Worm (Caenorhabditis elegans) whole organism, L2 larva: Measurements from ENCODE around the gene F59B1.4.
A peak's percentile ranks its signal among the peaks of the same experiment; 100 is the strongest.

Experiments used
- alr-1 ChIP-seq: fragments of 150-350 bp; optimal IDR thresholded peaks from 2 replicates; lab custom pipeline; 2014; ENCODE audit warnings: missing biosample characterization, missing genetic modification characterization
- ceh-82 ChIP-seq: fragments of 150-350 bp; optimal IDR thresholded peaks from 2 replicates; lab custom pipeline; 2014; ENCODE audit warnings: missing biosample characterization, missing genetic modification characterization
- lin-13 ChIP-seq: fragments of 150-350 bp; optimal IDR thresholded peaks from 2 replicates; lab custom pipeline; 2014; ENCODE audit warnings: missing biosample characterization, missing genetic modification reagents, missing genetic modification characterization
- mdl-1 ChIP-seq, 2 experiments: fragments of 150-350 bp in 1 of 2; sonication (generic microtip) in 1 of 2; optimal IDR thresholded peaks; 2 replicates each; lab custom pipeline; 2017; ENCODE audit warnings: missing biosample characterization in 2 of 2, missing genetic modification characterization in 2 of 2
- nhr-10 ChIP-seq: sonication (generic microtip); optimal IDR thresholded peaks from 2 replicates; lab custom pipeline; 2017; ENCODE audit warnings: missing biosample characterization, missing genetic modification characterization
- nhr-11 ChIP-seq: fragments of 150-350 bp; optimal IDR thresholded peaks from 2 replicates; lab custom pipeline; 2014; ENCODE audit warnings: missing biosample characterization, missing genetic modification characterization
- nhr-21 ChIP-seq: fragments of 150-350 bp; optimal IDR thresholded peaks from 2 replicates; lab custom pipeline; 2014; ENCODE audit warnings: missing biosample characterization, missing genetic modification characterization
- skn-1 ChIP-seq: sonication (generic microtip); optimal IDR thresholded peaks from 2 replicates; lab custom pipeline; 2017; ENCODE audit warnings: missing biosample characterization, missing genetic modification characterization
- ztf-1 ChIP-seq: fragments of 200-800 bp; sonication (Bioruptor generic); conservative IDR thresholded peaks from 2 replicates; pipeline ENCODE4 v1.3.6; 2022; ENCODE audit warnings: missing genetic modification characterization, missing compliant biosample characterization

- TF ChIP-seq alr-1 (tag; lab: Kevin White, UChicago) (no peak), ceh-82 (tag; lab: Kevin White, UChicago) (no peak), nhr-11 (tag; lab: Kevin White, UChicago) (no peak), nhr-21 (peak; percentile 3), skn-1 (tag; lab: Kevin White, UChicago) (no peak), nhr-10 (tag; lab: Kevin White, UChicago) (no peak), mdl-1 (tag; optimal IDR thresholded peaks at IDR 0.05; lab: Kevin White, UChicago) (peak in 1 of 2 experiments; percentile 9), ztf-1 (no peak), lin-13 (GFP tag; lab: Kevin White, UChicago) (no peak)
Measured at ce11 chrV:3644193-3644693, 17.4 kb upstream of the F59B1.4 start, which contains the start of gene F59B1.8.
